Worm (Caenorhabditis elegans) whole organism, early embryonic: Measurements from ENCODE around the gene Y37D8A.26.

ENCODE experiments used
- B0310.2 ChIP-seq: sonication (generic microtip); optimal IDR thresholded peaks from 2 replicates; lab custom pipeline; 2016; ENCODE audit warnings: mild to moderate bottlenecking, missing genetic modification characterization, missing compliant biosample characterization
- F13C5.2 ChIP-seq: sonication (generic microtip); optimal IDR thresholded peaks from 2 replicates; lab custom pipeline; 2017; ENCODE audit warnings: mild to moderate bottlenecking, missing genetic modification characterization, inconsistent platforms, missing compliant biosample characterization
- aly-1 ChIP-seq: sonication (generic microtip); optimal IDR thresholded peaks from 2 replicates; lab custom pipeline; 2016; ENCODE audit warnings: missing genetic modification characterization, missing compliant biosample characterization
- ama-1 ChIP-seq: fragments of 150-350 bp; optimal IDR thresholded peaks from 2 replicates; lab custom pipeline; 2014
- ceh-13 ChIP-seq: fragments of 200-800 bp; sonication (Bioruptor generic); optimal IDR thresholded peaks from 2 replicates; lab custom pipeline; 2018; ENCODE audit warnings: mild to moderate bottlenecking, missing genetic modification characterization, missing compliant biosample characterization
- ceh-36 ChIP-seq: sonication (generic microtip); optimal IDR thresholded peaks from 2 replicates; lab custom pipeline; 2016; ENCODE audit warnings: missing genetic modification characterization, inconsistent platforms, missing compliant biosample characterization
- ets-7 ChIP-seq: sonication (generic microtip); optimal IDR thresholded peaks from 2 replicates; lab custom pipeline; 2016; ENCODE audit warnings: missing genotype, missing genetic modification characterization, missing compliant biosample characterization
- flt-1 ChIP-seq: fragments of 200-800 bp; sonication (Bioruptor generic); IDR thresholded peaks from 2 replicates; pipeline ENCODE4 v1.3.6; 2022; ENCODE audit warnings: missing genetic modification characterization, missing compliant biosample characterization
- hmbx-1 ChIP-seq: sonication (generic microtip); optimal IDR thresholded peaks from 2 replicates; lab custom pipeline; 2016; ENCODE audit warnings: mild to moderate bottlenecking, missing genetic modification characterization, missing compliant biosample characterization
- hmg-4 ChIP-seq: fragments of 200-800 bp; sonication (Bioruptor generic); optimal IDR thresholded peaks from 2 replicates; lab custom pipeline; 2018; ENCODE audit warnings: mild to moderate bottlenecking, missing genetic modification characterization, missing compliant biosample characterization
- hnd-1 ChIP-seq: sonication (generic microtip); optimal IDR thresholded peaks from 2 replicates; lab custom pipeline; 2016; ENCODE audit warnings: missing genetic modification characterization, missing compliant biosample characterization
- pes-1 ChIP-seq: fragments of 200-800 bp; sonication (Bioruptor generic); IDR thresholded peaks from 2 replicates; pipeline ENCODE4 v1.3.6; 2022; ENCODE audit warnings: missing genetic modification reagents, missing genetic modification characterization, missing compliant biosample characterization
- scrt-1 ChIP-seq: fragments of 200-800 bp; sonication (Bioruptor generic); IDR thresholded peaks from 2 replicates; pipeline ENCODE4 v1.3.6; 2022; ENCODE audit warnings: missing genetic modification characterization, missing compliant biosample characterization
- sea-1 ChIP-seq: fragments of 200-800 bp; sonication (Bioruptor generic); conservative IDR thresholded peaks from 2 replicates; pipeline ENCODE4 v1.3.6; 2022; ENCODE audit warnings: missing genetic modification characterization, missing compliant biosample characterization
- tbx-11 ChIP-seq: fragments of 200-800 bp; sonication (Bioruptor generic); IDR thresholded peaks from 2 replicates; pipeline ENCODE4 v1.3.6; 2022; ENCODE audit warnings: missing genetic modification characterization, missing compliant biosample characterization
- tbx-37 ChIP-seq: fragments of 200-800 bp; sonication (Bioruptor generic); conservative IDR thresholded peaks from 2 replicates; pipeline ENCODE4 v1.3.6; 2022; ENCODE audit warnings: missing genetic modification reagents, missing genetic modification characterization, missing compliant biosample characterization
- tra-4 ChIP-seq: sonication (generic microtip); optimal IDR thresholded peaks from 2 replicates; lab custom pipeline; 2017; ENCODE audit warnings: missing genetic modification characterization, missing compliant biosample characterization

Y37D8A.26 gene

ce11 chrIII:12841328-12841727, 15.2 kb downstream of the Y37D8A.26 start:
- TF ChIP-seq scrt-1 (GFP tag; lab: Robert Waterston, UW) (no peak), hmbx-1 (tag; lab: Kevin White, UChicago) (no peak), pes-1 (no peak), ama-1 (lab: Kevin White, UChicago) (no peak), hnd-1 (tag; lab: Kevin White, UChicago) (no peak), hmg-4 (GFP tag; lab: Kevin White, UChicago) (no peak), aly-1 (tag; lab: Kevin White, UChicago) (no peak), ets-7 (tag; lab: Kevin White, UChicago) (no peak), tbx-37 (GFP tag; lab: Robert Waterston, UW) (no peak), F13C5.2 (tag; lab: Kevin White, UChicago) (no peak), tbx-11 (GFP tag; lab: Robert Waterston, UW) (no peak), ceh-13 (GFP tag; lab: Kevin White, UChicago) (no peak), ceh-36 (no peak), tra-4 (tag; lab: Kevin White, UChicago) (no peak), flt-1 (GFP tag; lab: Robert Waterston, UW) (no peak), B0310.2 (tag; lab: Kevin White, UChicago) (no peak)

- no peak for TF ChIP-seq B0310.2 (tag; lab: Kevin White, UChicago)
- no peak for TF ChIP-seq ceh-13 (GFP tag; lab: Kevin White, UChicago)
- no peak for TF ChIP-seq flt-1 (GFP tag; lab: Robert Waterston, UW)
- no peak for TF ChIP-seq tra-4 (tag; lab: Kevin White, UChicago)
- TF ChIP-seq scrt-1 (GFP tag; lab: Robert Waterston, UW) = no peak
- no peak for TF ChIP-seq tbx-11 (GFP tag; lab: Robert Waterston, UW)
- no peak for TF ChIP-seq sea-1 (GFP tag; lab: Robert Waterston, UW)
- TF ChIP-seq tbx-37 (GFP tag; lab: Robert Waterston, UW) = no peak
- TF ChIP-seq F13C5.2 (tag; lab: Kevin White, UChicago) = no peak
- no peak for TF ChIP-seq hmbx-1 (tag; lab: Kevin White, UChicago)
Measured at ce11 chrIII:12840204-12840603, 16.3 kb downstream of the Y37D8A.26 start.

ce11 chrIII:12838913-12839366, 17.6 kb downstream of the Y37D8A.26 start, which contains the start of gene Y37D8A.4:
Gene Y37D8A.4 (minus strand): TSS chrIII:12838963.
- TF ChIP-seq tbx-11 (GFP tag; lab: Robert Waterston, UW) (no peak), pes-1 (no peak), F13C5.2 (tag; lab: Kevin White, UChicago) (no peak), flt-1 (GFP tag; lab: Robert Waterston, UW) (no peak), ceh-13 (GFP tag; lab: Kevin White, UChicago) (no peak), hnd-1 (tag; lab: Kevin White, UChicago) (no peak), B0310.2 (tag; lab: Kevin White, UChicago) (no peak), ets-7 (tag; lab: Kevin White, UChicago) (no peak), tra-4 (tag; lab: Kevin White, UChicago) (no peak), aly-1 (tag; lab: Kevin White, UChicago) (no peak), hmg-4 (GFP tag; lab: Kevin White, UChicago) (no peak), scrt-1 (GFP tag; lab: Robert Waterston, UW) (no peak), ceh-36 (no peak), sea-1 (GFP tag; lab: Robert Waterston, UW) (no peak), ama-1 (lab: Kevin White, UChicago) (no peak), tbx-37 (GFP tag; lab: Robert Waterston, UW) (no peak)

ce11 chrIII:12838299-12838698, 18.2 kb downstream of the Y37D8A.26 start:
- TF ChIP-seq ceh-36 (no peak), ets-7 (tag; lab: Kevin White, UChicago) (no peak), tra-4 (tag; lab: Kevin White, UChicago) (no peak), sea-1 (GFP tag; lab: Robert Waterston, UW) (no peak), hmg-4 (GFP tag; lab: Kevin White, UChicago) (no peak), tbx-37 (GFP tag; lab: Robert Waterston, UW) (no peak), pes-1 (no peak), hmbx-1 (tag; lab: Kevin White, UChicago) (no peak), tbx-11 (GFP tag; lab: Robert Waterston, UW) (no peak), F13C5.2 (tag; lab: Kevin White, UChicago) (no peak), ama-1 (lab: Kevin White, UChicago) (no peak)

- TF ChIP-seq scrt-1 (GFP tag; lab: Robert Waterston, UW) = no peak
- no peak for TF ChIP-seq hmg-4 (GFP tag; lab: Kevin White, UChicago)
- TF ChIP-seq tbx-37 (GFP tag; lab: Robert Waterston, UW) = no peak
- TF ChIP-seq ama-1 (lab: Kevin White, UChicago) = no peak
- no peak for TF ChIP-seq flt-1 (GFP tag; lab: Robert Waterston, UW)
- TF ChIP-seq hnd-1 (tag; lab: Kevin White, UChicago) = no peak
- TF ChIP-seq ceh-36 = no peak
- TF ChIP-seq tra-4 (tag; lab: Kevin White, UChicago) = no peak
- no peak for TF ChIP-seq ceh-13 (GFP tag; lab: Kevin White, UChicago)
Measured at ce11 chrIII:12836742-12837285, 19.7 kb downstream of the Y37D8A.26 start.

- TF ChIP-seq aly-1 (tag; lab: Kevin White, UChicago) = no peak
- TF ChIP-seq B0310.2 (tag; lab: Kevin White, UChicago) = no peak
- TF ChIP-seq hmbx-1 (tag; lab: Kevin White, UChicago) = no peak
- TF ChIP-seq hmg-4 (GFP tag; lab: Kevin White, UChicago) = no peak
- TF ChIP-seq flt-1 (GFP tag; lab: Robert Waterston, UW) = no peak
- TF ChIP-seq ets-7 (tag; lab: Kevin White, UChicago) = no peak
- TF ChIP-seq tbx-37 (GFP tag; lab: Robert Waterston, UW) = no peak
- TF ChIP-seq tra-4 (tag; lab: Kevin White, UChicago) = no peak
Measured at ce11 chrIII:12833079-12833478, 23.4 kb downstream of the Y37D8A.26 start.

- no peak for TF ChIP-seq tbx-37 (GFP tag; lab: Robert Waterston, UW)
- TF ChIP-seq tbx-11 (GFP tag; lab: Robert Waterston, UW) = no peak
- TF ChIP-seq sea-1 (GFP tag; lab: Robert Waterston, UW) = no peak
- no peak for TF ChIP-seq B0310.2 (tag; lab: Kevin White, UChicago)
- TF ChIP-seq hmg-4 (GFP tag; lab: Kevin White, UChicago) = no peak
- TF ChIP-seq ceh-36 = no peak
- no peak for TF ChIP-seq flt-1 (GFP tag; lab: Robert Waterston, UW)
- TF ChIP-seq ets-7 (tag; lab: Kevin White, UChicago) = no peak
Measured at ce11 chrIII:12831696-12832095, 24.8 kb downstream of the Y37D8A.26 start.
